Fruit fly (Drosophila melanogaster) whole organism, wandering third instar larva: ENCODE measurements around the gene mre11.

Experiments
- Abd-B ChIP-seq: fragments of >200 bp; optimal IDR thresholded peaks from 2 replicates; lab custom pipeline; 2017; ENCODE audit warnings: missing biosample characterization, missing genetic modification characterization
- CG32264 ChIP-seq: fragments of 200-800 bp; sonication (Bioruptor generic); optimal IDR thresholded peaks from 2 replicates; lab custom pipeline; 2016; ENCODE audit warnings: missing biosample characterization, missing genetic modification characterization
- CG9705 ChIP-seq: fragments of 200-800 bp; sonication (Bioruptor generic); optimal IDR thresholded peaks from 2 replicates; lab custom pipeline; 2018; ENCODE audit warnings: missing biosample characterization, mild to moderate bottlenecking, missing genetic modification characterization
- CrebA ChIP-seq: fragments of 200-800 bp; sonication (Bioruptor generic); optimal IDR thresholded peaks from 2 replicates; lab custom pipeline; 2016; ENCODE audit warnings: missing biosample characterization, mild to moderate bottlenecking, missing genetic modification characterization, borderline replicate concordance
- Dfd ChIP-seq: fragments of >200 bp; optimal IDR thresholded peaks from 2 replicates; lab custom pipeline; 2017; ENCODE audit warnings: missing biosample characterization, missing genetic modification characterization
- Dif ChIP-seq: fragments of 200-275, 200-300 bp; sonication (Bioruptor generic); optimal IDR thresholded peaks from 2 replicates; lab custom pipeline; 2018; ENCODE audit warnings: missing biosample characterization, missing genetic modification characterization; ENCODE audit not compliant: partially characterized antibody
- GATAd ChIP-seq: sonication (Bioruptor generic); optimal IDR thresholded peaks from 2 replicates; lab custom pipeline; 2016; ENCODE audit warnings: missing biosample characterization, missing genetic modification characterization
- HLH106 ChIP-seq: fragments of 200-800 bp; optimal IDR thresholded peaks from 3 replicates; lab custom pipeline; 2019; ENCODE audit warnings: missing biosample characterization, mild to moderate bottlenecking, missing genetic modification characterization, moderate library complexity
- Hnf4 ChIP-seq: fragments of 200-800 bp; sonication (Bioruptor generic); optimal IDR thresholded peaks from 2 replicates; lab custom pipeline; 2016; ENCODE audit warnings: missing biosample characterization, mild to moderate bottlenecking, missing genetic modification characterization
- Hr78 ChIP-seq: fragments of >200 bp; optimal IDR thresholded peaks from 2 replicates; lab custom pipeline; 2017; ENCODE audit warnings: missing biosample characterization, missing genetic modification characterization
- Hr83 ChIP-seq: fragments of 200-300 bp; sonication (Bioruptor generic); optimal IDR thresholded peaks from 2 replicates; lab custom pipeline; 2016; ENCODE audit warnings: missing biosample characterization, mild to moderate bottlenecking, missing genetic modification characterization, moderate library complexity; ENCODE audit not compliant: poor library complexity, severe bottlenecking
- Jra ChIP-seq: sonication (Bioruptor generic); optimal IDR thresholded peaks from 2 replicates; lab custom pipeline; 2016; ENCODE audit warnings: missing biosample characterization, missing genetic modification characterization
- Mio ChIP-seq: sonication (Bioruptor generic); optimal IDR thresholded peaks from 2 replicates; lab custom pipeline; 2016; ENCODE audit warnings: missing biosample characterization, missing genetic modification characterization
- Myc ChIP-seq: fragments of >200 bp; optimal IDR thresholded peaks from 2 replicates; lab custom pipeline; 2017
- N ChIP-seq: fragments of >200 bp; optimal IDR thresholded peaks from 2 replicates; lab custom pipeline; 2018; ENCODE audit warnings: missing biosample characterization, missing external identifiers, missing genetic modification characterization
- OdsH ChIP-seq: fragments of 200-800 bp; sonication (Bioruptor generic); optimal IDR thresholded peaks from 2 replicates; lab custom pipeline; 2016; ENCODE audit warnings: missing biosample characterization, mild to moderate bottlenecking, missing genetic modification characterization
- Rel ChIP-seq, 2 experiments: fragments of 200-800 bp; sonication (Bioruptor generic) in 1 of 2; optimal IDR thresholded peaks; 2 replicates in 1 of 2; 3 replicates in 1 of 2; lab custom pipeline; 2016 to 2019; ENCODE audit warnings: mild to moderate bottlenecking in 2 of 2, missing biosample characterization in 2 of 2, missing genetic modification characterization in 2 of 2, moderate library complexity in 1 of 2
- Sp1 ChIP-seq: fragments of 200-800 bp; sonication (Bioruptor generic); optimal IDR thresholded peaks from 3 replicates; lab custom pipeline; 2019; ENCODE audit warnings: missing biosample characterization, mild to moderate bottlenecking, missing genetic modification characterization, moderate library complexity
- Vsx2 ChIP-seq: fragments of 200-300, 225-300 bp; sonication (Bioruptor generic); optimal IDR thresholded peaks from 2 replicates; lab custom pipeline; 2018; ENCODE audit warnings: missing biosample characterization, missing genetic modification characterization; ENCODE audit not compliant: partially characterized antibody
- br ChIP-seq: fragments of 200-800 bp; sonication (Bioruptor generic); optimal IDR thresholded peaks from 2 replicates; lab custom pipeline; 2016; ENCODE audit warnings: missing biosample characterization, missing genetic modification characterization
- brk ChIP-seq: fragments of 200-800 bp; sonication (Bioruptor generic); optimal IDR thresholded peaks from 2 replicates; lab custom pipeline; 2016; ENCODE audit warnings: missing biosample characterization, mild to moderate bottlenecking, missing genetic modification characterization
- dl ChIP-seq, 2 experiments: fragments of 175-275, 200-275 bp in 1 of 2; fragments of 200-275 bp in 1 of 2; sonication (Bioruptor generic); optimal IDR thresholded peaks; lab custom pipeline; 2018; ENCODE audit warnings: mild to moderate bottlenecking in 2 of 2, missing biosample characterization in 2 of 2, missing genetic modification characterization in 2 of 2, moderate library complexity in 2 of 2; ENCODE audit not compliant: partially characterized antibody in 2 of 2, insufficient read depth in 1 of 2
- dmrt93B ChIP-seq: fragments of 200-800 bp; sonication (Bioruptor generic); optimal IDR thresholded peaks from 2 replicates; lab custom pipeline; 2018; ENCODE audit warnings: missing biosample characterization, mild to moderate bottlenecking, missing genetic modification characterization
- dsf ChIP-seq: sonication (Bioruptor generic); optimal IDR thresholded peaks from 2 replicates; lab custom pipeline; 2016; ENCODE audit warnings: missing biosample characterization, missing genetic modification characterization, borderline replicate concordance
- ey ChIP-seq: fragments of 200-800 bp; sonication (Bioruptor generic); optimal IDR thresholded peaks from 2 replicates; lab custom pipeline; 2016; ENCODE audit warnings: missing biosample characterization, missing genetic modification characterization
- foxo ChIP-seq, 2 experiments: fragments of 200-800 bp; sonication (Bioruptor generic); optimal IDR thresholded peaks; 2 replicates in 1 of 2; 3 replicates in 1 of 2; lab custom pipeline; 2016 to 2017; ENCODE audit warnings: missing biosample characterization in 2 of 2, missing genetic modification characterization in 2 of 2
- fru ChIP-seq: fragments of 200-800 bp; sonication (Bioruptor generic); optimal IDR thresholded peaks from 3 replicates; lab custom pipeline; 2016; ENCODE audit warnings: missing biosample characterization, mild to moderate bottlenecking, missing genetic modification characterization
- h ChIP-seq: fragments of 200-800 bp; sonication (Bioruptor generic); optimal IDR thresholded peaks from 3 replicates; lab custom pipeline; 2016; ENCODE audit warnings: missing biosample characterization, mild to moderate bottlenecking, missing genetic modification characterization
- jim ChIP-seq: fragments of 175-275, 200-325 bp; sonication (Bioruptor generic); optimal IDR thresholded peaks from 2 replicates; lab custom pipeline; 2016; ENCODE audit warnings: missing biosample characterization, mild to moderate bottlenecking, missing genetic modification characterization
- lola ChIP-seq: fragments of >200 bp; optimal IDR thresholded peaks from 2 replicates; lab custom pipeline; 2017; ENCODE audit warnings: missing biosample characterization, missing genetic modification characterization
- pan ChIP-seq: fragments of >200 bp; optimal IDR thresholded peaks from 2 replicates; lab custom pipeline; 2017
- psq ChIP-seq: fragments of 200-800 bp; sonication (Bioruptor generic); optimal IDR thresholded peaks from 3 replicates; lab custom pipeline; 2017; ENCODE audit warnings: missing biosample characterization, mild to moderate bottlenecking, missing genetic modification characterization, moderate library complexity
- rgr ChIP-seq: fragments of 200-800 bp; sonication (Bioruptor generic); optimal IDR thresholded peaks from 3 replicates; lab custom pipeline; 2016; ENCODE audit warnings: missing biosample characterization, mild to moderate bottlenecking, missing genetic modification characterization
- sage ChIP-seq: fragments of 200-800 bp; sonication (Bioruptor generic); optimal IDR thresholded peaks from 2 replicates; lab custom pipeline; 2016; ENCODE audit warnings: missing biosample characterization, mild to moderate bottlenecking, missing genetic modification characterization
- sv ChIP-seq: fragments of 200-800 bp; sonication (Bioruptor generic); optimal IDR thresholded peaks from 3 replicates; lab custom pipeline; 2016; ENCODE audit warnings: missing biosample characterization, missing genetic modification characterization
- tai ChIP-seq: sonication (Bioruptor generic); optimal IDR thresholded peaks from 2 replicates; lab custom pipeline; 2016; ENCODE audit warnings: missing biosample characterization, missing genetic modification characterization
- usp ChIP-seq: fragments of >200 bp; optimal IDR thresholded peaks from 2 replicates; lab custom pipeline; 2017; ENCODE audit warnings: missing biosample characterization, missing genetic modification characterization
- woc ChIP-seq: sonication (Bioruptor generic); optimal IDR thresholded peaks from 2 replicates; lab custom pipeline; 2016; ENCODE audit warnings: missing biosample characterization, mild to moderate bottlenecking, missing genetic modification characterization

Gene mre11

dm6 chr2L:11323917-11324316 is 42.0 kb downstream of the mre11 start (continued):
- TF ChIP-seq foxo (GFP tag; optimal IDR thresholded peaks at IDR 0.05; lab: Kevin White, UChicago) (peak; percentile 33 to 94), Mio (peak; percentile 43), Sp1 (peak; percentile 88), N (GFP tag; lab: Kevin White, UChicago) (no peak), Vsx2 (GFP tag; lab: Kevin White, UChicago) (no peak), psq (GFP tag; lab: Kevin White, UChicago) (peak; percentile 86), OdsH (GFP tag; lab: Kevin White, UChicago) (peak; percentile 93), sv (GFP tag; lab: Kevin White, UChicago) (no peak)
- TF ChIP-seq, all 38 proteins: peak for 24

DNA sequence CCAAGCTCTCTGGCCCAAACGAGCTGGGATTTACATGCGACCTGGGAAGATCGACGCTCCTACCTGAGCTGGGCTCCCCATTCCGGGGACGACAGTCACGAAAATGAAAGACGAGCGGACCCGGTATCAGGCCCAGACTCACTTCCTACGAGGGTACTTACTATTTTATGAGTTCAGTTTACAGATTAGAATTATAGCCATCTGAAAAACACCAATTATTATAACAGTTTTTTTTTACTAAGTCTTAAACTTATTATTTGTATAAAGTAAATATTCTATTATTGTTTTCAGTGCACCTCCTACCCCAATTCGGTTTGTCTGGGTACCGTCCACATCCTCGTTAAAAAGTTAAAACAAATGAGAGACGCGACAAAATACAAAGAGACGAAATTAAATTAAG is 44.5 kb downstream of the mre11 start:
- no peak for TF ChIP-seq tai (GFP tag; lab: Kevin White, UChicago)
- TF ChIP-seq dsf (GFP tag; lab: Kevin White, UChicago) = no peak
- peak; percentile 41 for TF ChIP-seq woc
- no peak for TF ChIP-seq Hnf4 (GFP tag; lab: Kevin White, UChicago)
- no peak for TF ChIP-seq sv (GFP tag; lab: Kevin White, UChicago)
- no peak for TF ChIP-seq Dif (GFP tag; lab: Kevin White, UChicago)
- no peak for TF ChIP-seq Sp1
- no peak for TF ChIP-seq pan (lab: Kevin White, UChicago)
- TF ChIP-seq sage (GFP tag; lab: Kevin White, UChicago) = no peak
- peak; percentile 25 for TF ChIP-seq dmrt93B (GFP tag; lab: Kevin White, UChicago)
- no peak for TF ChIP-seq Dfd (GFP tag; lab: Kevin White, UChicago)
- peak; percentile 76 for TF ChIP-seq h (GFP tag; lab: Kevin White, UChicago)
- TF ChIP-seq Vsx2 (GFP tag; lab: Kevin White, UChicago) = no peak
- TF ChIP-seq ey (GFP tag; lab: Kevin White, UChicago) = no peak
- no peak for TF ChIP-seq dl (GFP tag; optimal IDR thresholded peaks at IDR 0.05; lab: Kevin White, UChicago; ENCODE audit: insufficient read depth in 1 of 2, partially characterized antibody in 2 of 2)
- TF ChIP-seq usp (GFP tag; lab: Kevin White, UChicago) = no peak
- TF ChIP-seq br = no peak
- peak; percentile 19 for TF ChIP-seq rgr (GFP tag; lab: Kevin White, UChicago)
- TF ChIP-seq jim (GFP tag; lab: Kevin White, UChicago) = no peak
- no peak for TF ChIP-seq lola (GFP tag; lab: Kevin White, UChicago)
- peak; percentile 84 for TF ChIP-seq fru
- peak; percentile 28 for TF ChIP-seq CG9705 (GFP tag; lab: Kevin White, UChicago)
- no peak for TF ChIP-seq CrebA (GFP tag; lab: Kevin White, UChicago)
- peak in 1 of 2 experiments; percentile 80 for TF ChIP-seq foxo (GFP tag; optimal IDR thresholded peaks at IDR 0.05; lab: Kevin White, UChicago)
- TF ChIP-seq N (GFP tag; lab: Kevin White, UChicago) = no peak
- TF ChIP-seq Rel (GFP tag; optimal IDR thresholded peaks at IDR 0.05; lab: Kevin White, UChicago) = no peak
- TF ChIP-seq Rel (tag; optimal IDR thresholded peaks at IDR 0.05; lab: Kevin White, UChicago) = no peak
- TF ChIP-seq Hr83 (GFP tag; lab: Kevin White, UChicago) = no peak
- TF ChIP-seq Mio = no peak
- TF ChIP-seq psq (GFP tag; lab: Kevin White, UChicago) = peak; percentile 49
- TF ChIP-seq HLH106 (tag; lab: Kevin White, UChicago) = peak; percentile 73
- TF ChIP-seq Jra (GFP tag; lab: Kevin White, UChicago) = no peak
- no peak for TF ChIP-seq Hr78
- TF ChIP-seq brk = no peak
- TF ChIP-seq OdsH (GFP tag; lab: Kevin White, UChicago) = peak; percentile 19

DNA sequence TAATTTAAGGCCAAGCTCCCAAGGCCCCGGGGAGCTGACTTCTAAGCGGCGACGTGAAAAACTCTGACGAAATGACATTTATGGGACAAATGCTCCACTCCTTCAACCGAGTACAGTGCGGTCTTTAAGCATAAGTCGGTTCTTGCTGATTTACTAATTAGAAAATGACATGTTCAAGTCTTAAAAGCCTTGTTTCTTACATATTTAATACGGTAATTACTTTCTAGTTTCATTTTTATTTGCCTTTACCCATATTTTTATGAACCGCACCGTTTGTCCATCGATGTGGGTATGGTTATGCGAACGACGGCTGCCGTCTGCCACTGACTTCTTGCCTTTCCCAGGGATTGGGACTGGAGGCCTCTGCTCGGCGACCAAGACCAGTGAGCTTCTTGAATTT is 46.5 kb downstream of the mre11 start:
- TF ChIP-seq N (GFP tag; lab: Kevin White, UChicago) (no peak), woc (peak; percentile 27), ey (GFP tag; lab: Kevin White, UChicago) (peak; percentile 75), Hr83 (GFP tag; lab: Kevin White, UChicago) (no peak), usp (GFP tag; lab: Kevin White, UChicago) (no peak), GATAd (GFP tag; lab: Kevin White, UChicago) (no peak), psq (GFP tag; lab: Kevin White, UChicago) (peak; percentile 49), Rel (GFP tag; optimal IDR thresholded peaks at IDR 0.05; lab: Kevin White, UChicago) (no peak), Rel (tag; optimal IDR thresholded peaks at IDR 0.05; lab: Kevin White, UChicago) (no peak), CG9705 (GFP tag; lab: Kevin White, UChicago) (no peak), Dfd (GFP tag; lab: Kevin White, UChicago) (no peak), Mio (no peak), Dif (GFP tag; lab: Kevin White, UChicago) (no peak), foxo (GFP tag; optimal IDR thresholded peaks at IDR 0.05; lab: Kevin White, UChicago) (peak in 1 of 2 experiments; percentile 71), Abd-B (GFP tag; lab: Kevin White, UChicago) (no peak), pan (lab: Kevin White, UChicago) (no peak), brk (peak; percentile 8), fru (peak; percentile 66), OdsH (GFP tag; lab: Kevin White, UChicago) (peak; percentile 64), HLH106 (tag; lab: Kevin White, UChicago) (peak; percentile 67), CG32264 (GFP tag; lab: Kevin White, UChicago) (peak; percentile 25), Hr78 (no peak), rgr (GFP tag; lab: Kevin White, UChicago) (peak; percentile 69), sv (GFP tag; lab: Kevin White, UChicago) (no peak), br (peak; percentile 60), jim (GFP tag; lab: Kevin White, UChicago) (no peak), dsf (GFP tag; lab: Kevin White, UChicago) (no peak), h (GFP tag; lab: Kevin White, UChicago) (peak; percentile 72), Jra (GFP tag; lab: Kevin White, UChicago) (no peak), lola (GFP tag; lab: Kevin White, UChicago) (no peak), CrebA (GFP tag; lab: Kevin White, UChicago) (no peak), Sp1 (peak; percentile 65), Vsx2 (GFP tag; lab: Kevin White, UChicago) (no peak), tai (GFP tag; lab: Kevin White, UChicago) (peak; percentile 26), Myc (lab: Kevin White, UChicago) (no peak), Hnf4 (GFP tag; lab: Kevin White, UChicago) (peak; percentile 61), dmrt93B (GFP tag; lab: Kevin White, UChicago) (peak; percentile 13)
